Worm (Caenorhabditis elegans) whole organism, mixed stage, embryonic: ENCODE results near the gene fbxa-108.

Experiments
- ceh-39 ChIP-seq: fragments of 150-350 bp; optimal IDR thresholded peaks from 2 replicates; lab custom pipeline; 2014; ENCODE audit warnings: missing biosample characterization, missing genetic modification characterization
- lin-13 ChIP-seq: fragments of 150-350 bp; optimal IDR thresholded peaks from 2 replicates; lab custom pipeline; 2014; ENCODE audit warnings: missing biosample characterization, missing genetic modification characterization
- nhr-28 ChIP-seq: fragments of 150-350 bp; optimal IDR thresholded peaks from 2 replicates; lab custom pipeline; 2014; ENCODE audit warnings: missing biosample characterization, missing genetic modification characterization
- pha-4 ChIP-seq: fragments of 150-350 bp; optimal IDR thresholded peaks from 2 replicates; lab custom pipeline; 2018; ENCODE audit warnings: missing biosample characterization, missing genetic modification reagents, missing genetic modification characterization
- ztf-11 ChIP-seq: fragments of 150-350 bp; optimal IDR thresholded peaks from 2 replicates; lab custom pipeline; 2014; ENCODE audit warnings: missing biosample characterization, missing genetic modification characterization

DNA sequence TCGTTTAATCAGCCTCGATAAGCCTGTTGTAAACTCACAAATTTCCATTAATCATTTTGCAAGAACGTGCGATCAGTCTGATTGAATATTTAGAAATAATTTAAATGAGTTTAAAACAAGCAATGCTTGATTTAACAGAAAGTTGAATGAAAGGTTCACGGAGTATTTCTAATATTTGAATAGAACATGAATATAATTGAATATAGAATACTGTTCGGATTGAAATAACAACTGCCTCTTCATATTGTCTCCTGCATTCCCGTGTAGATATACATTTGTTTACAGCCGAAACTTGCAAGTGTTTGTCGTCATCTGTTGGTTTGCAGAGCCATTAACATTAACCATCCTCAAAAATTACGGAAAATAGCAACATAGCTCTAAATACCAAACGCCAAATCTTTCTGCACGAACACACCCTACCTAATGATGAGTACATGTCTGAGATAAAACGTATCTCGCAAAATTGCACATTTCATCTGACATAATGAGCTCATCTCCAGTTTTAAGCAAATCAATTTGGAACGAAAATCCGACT is 41.6 kb upstream of the fbxa-108 start, which contains the start of the genes Y26G10.5 and srh-32:
- TF ChIP-seq lin-13 (no peak), nhr-28 (tag; lab: Kevin White, UChicago) (no peak), pha-4 (tag; lab: Kevin White, UChicago) (no peak), ceh-39 (tag; lab: Kevin White, UChicago) (no peak), ztf-11 (tag; lab: Kevin White, UChicago) (no peak)
